Fruit fly (Drosophila melanogaster) whole organism, embryonic: ENCODE results near the gene RabX6.

Experiments used
- Adf1 ChIP-seq: fragments of 200-800 bp; sonication (Bioruptor generic); IDR thresholded peaks from 2 replicates; pipeline ENCODE4 v1.3.6; 2022; ENCODE audit warnings: missing biosample characterization, missing genetic modification characterization
- Bdp1 ChIP-seq: fragments of 200-800 bp; sonication (Bioruptor generic); optimal IDR thresholded peaks from 3 replicates; lab custom pipeline; 2016; ENCODE audit warnings: missing biosample characterization, missing genetic modification characterization
- CG10462 ChIP-seq: fragments of 200-800 bp; sonication (Bioruptor generic); optimal IDR thresholded peaks from 2 replicates; lab custom pipeline; 2016; ENCODE audit warnings: missing biosample characterization, missing genetic modification characterization
- CG11560 ChIP-seq: fragments of 200-800 bp; sonication (Bioruptor generic); IDR thresholded peaks from 3 replicates; pipeline ENCODE4 v1.3.6; 2022; ENCODE audit warnings: missing biosample characterization, missing genetic modification characterization
- CG11696 ChIP-seq: fragments of 200-800 bp; sonication (Bioruptor generic); IDR thresholded peaks from 2 replicates; pipeline ENCODE4 v1.3.6; 2022; ENCODE audit warnings: missing biosample characterization, missing genetic modification characterization
- CG12659 ChIP-seq: fragments of 200-800 bp; sonication (Bioruptor generic); optimal IDR thresholded peaks from 3 replicates; lab custom pipeline; 2017; ENCODE audit warnings: mild to moderate bottlenecking, missing biosample characterization, missing genetic modification reagents, missing genetic modification characterization
- CG15601 ChIP-seq: fragments of 200-800 bp; sonication (Bioruptor generic); optimal IDR thresholded peaks from 3 replicates; lab custom pipeline; 2019; ENCODE audit warnings: missing biosample characterization, mild to moderate bottlenecking, missing genetic modification characterization, moderate library complexity
- CG1603 ChIP-seq: fragments of 200-800 bp; sonication (Bioruptor generic); optimal IDR thresholded peaks from 2 replicates; lab custom pipeline; 2019; ENCODE audit warnings: missing biosample characterization, mild to moderate bottlenecking, missing genetic modification characterization, moderate library complexity
- CG1647 ChIP-seq: fragments of 200-800 bp; sonication (Bioruptor generic); optimal IDR thresholded peaks from 3 replicates; lab custom pipeline; 2016; ENCODE audit warnings: missing biosample characterization, missing genetic modification characterization
- CG17612 ChIP-seq: fragments of 200-800 bp; sonication (Bioruptor generic); IDR thresholded peaks from 2 replicates; pipeline ENCODE4 v1.3.6; 2022; ENCODE audit warnings: missing biosample characterization, missing genetic modification characterization
- CG17912 ChIP-seq: fragments of 200-800 bp; sonication (Bioruptor generic); optimal IDR thresholded peaks from 2 replicates; lab custom pipeline; 2018; ENCODE audit warnings: missing biosample characterization, mild to moderate bottlenecking, missing genetic modification characterization
- CG2678 ChIP-seq: fragments of 200-800 bp; sonication (Bioruptor generic); optimal IDR thresholded peaks from 3 replicates; lab custom pipeline; 2019; ENCODE audit warnings: missing biosample characterization, mild to moderate bottlenecking, missing genetic modification characterization, moderate library complexity
- CG4820 ChIP-seq: fragments of 200-800 bp; sonication (Bioruptor generic); optimal IDR thresholded peaks from 3 replicates; lab custom pipeline; 2016; ENCODE audit warnings: missing biosample characterization, missing genetic modification characterization
- CG5180 ChIP-seq: fragments of 200-800 bp; sonication (Bioruptor generic); optimal IDR thresholded peaks from 3 replicates; lab custom pipeline; 2017; ENCODE audit warnings: missing biosample characterization, missing genetic modification characterization, mild to moderate bottlenecking, moderate library complexity, missing genetic modification reagents
- CG6175 ChIP-seq: fragments of 200-800 bp; sonication (Bioruptor generic); IDR thresholded peaks from 3 replicates; pipeline ENCODE4 v1.3.6; 2022; ENCODE audit warnings: missing biosample characterization, missing genetic modification characterization
- CG6654 ChIP-seq: fragments of 200-800 bp; sonication (Bioruptor generic); optimal IDR thresholded peaks from 2 replicates; lab custom pipeline; 2017; ENCODE audit warnings: missing biosample characterization, mild to moderate bottlenecking, missing genetic modification characterization
- CG6791 ChIP-seq: fragments of 200-800 bp; sonication (Bioruptor generic); IDR thresholded peaks from 3 replicates; pipeline ENCODE4 v1.3.6; 2022; ENCODE audit warnings: missing biosample characterization, missing genetic modification characterization; ENCODE audit not compliant: partially characterized antibody
- CG7357 ChIP-seq: fragments of 200-800 bp; sonication (Bioruptor generic); IDR thresholded peaks from 3 replicates; pipeline ENCODE4 v1.3.6; 2022; ENCODE audit warnings: missing biosample characterization, missing genetic modification characterization
- CG7786 ChIP-seq: fragments of 200-800 bp; sonication (Bioruptor generic); optimal IDR thresholded peaks from 2 replicates; lab custom pipeline; 2016; ENCODE audit warnings: missing biosample characterization, missing genetic modification characterization
- CG9727 ChIP-seq: fragments of 200-800 bp; sonication (Bioruptor generic); optimal IDR thresholded peaks from 3 replicates; lab custom pipeline; 2017; ENCODE audit warnings: missing biosample characterization, mild to moderate bottlenecking, missing genetic modification characterization
- E2f2 ChIP-seq: fragments of 200-800 bp; sonication (Bioruptor generic); IDR thresholded peaks from 2 replicates; pipeline ENCODE4 v1.3.6; 2022; ENCODE audit warnings: missing biosample characterization, missing genetic modification characterization
- Gsc ChIP-seq: fragments of 200-800 bp; sonication (Bioruptor generic); IDR thresholded peaks from 2 replicates; pipeline ENCODE4 v1.3.6; 2022; ENCODE audit warnings: missing biosample characterization, missing genetic modification characterization
- HLHmδ ChIP-seq: fragments of 200-800 bp; sonication (Bioruptor generic); optimal IDR thresholded peaks from 2 replicates; lab custom pipeline; 2018; ENCODE audit warnings: missing biosample characterization, mild to moderate bottlenecking, missing genetic modification characterization, moderate library complexity
- HmgZ ChIP-seq: fragments of 200-800 bp; sonication (Bioruptor generic); optimal IDR thresholded peaks from 2 replicates; lab custom pipeline; 2018; ENCODE audit warnings: missing biosample characterization, mild to moderate bottlenecking, missing genetic modification characterization
- Kr ChIP-seq: fragments of 200-800 bp; sonication (Bioruptor generic); optimal IDR thresholded peaks from 2 replicates; lab custom pipeline; 2017; ENCODE audit warnings: missing biosample characterization, mild to moderate bottlenecking, missing genetic modification characterization
- MBD-R2 ChIP-seq: fragments of 200-800 bp; sonication (Bioruptor generic); IDR thresholded peaks from 2 replicates; pipeline ENCODE4 v1.3.6; 2022; ENCODE audit warnings: missing biosample characterization, missing genetic modification characterization
- Meics ChIP-seq: fragments of 200-800 bp; sonication (Bioruptor generic); optimal IDR thresholded peaks from 2 replicates; lab custom pipeline; 2017; ENCODE audit warnings: missing biosample characterization, mild to moderate bottlenecking, missing genetic modification characterization
- NC2α ChIP-seq: fragments of 200-800 bp; sonication (Bioruptor generic); optimal IDR thresholded peaks from 2 replicates; lab custom pipeline; 2016; ENCODE audit warnings: missing biosample characterization, missing genetic modification characterization
- Nf-YB ChIP-seq: fragments of 200-800 bp; sonication (Bioruptor generic); optimal IDR thresholded peaks from 3 replicates; lab custom pipeline; 2019; ENCODE audit warnings: missing biosample characterization, mild to moderate bottlenecking, missing genetic modification characterization, moderate library complexity
- Oli ChIP-seq: fragments of 200-800 bp; sonication (Bioruptor generic); optimal IDR thresholded peaks from 2 replicates; lab custom pipeline; 2018; ENCODE audit warnings: missing biosample characterization, mild to moderate bottlenecking, missing genetic modification characterization, moderate library complexity
- Rfx ChIP-seq: fragments of 200-800 bp; sonication (Bioruptor generic); IDR thresholded peaks from 2 replicates; pipeline ENCODE4 v1.3.6; 2022; ENCODE audit warnings: missing biosample characterization, missing genetic modification characterization
- Stat92E ChIP-seq, 3 experiments: fragments of >200 bp in 2 of 3; fragments of 200-800 bp in 1 of 3; sonication (Bioruptor generic) in 1 of 3; optimal IDR thresholded peaks; 2 replicates each; lab custom pipeline; 2017 to 2019; ENCODE audit warnings: missing biosample characterization in 3 of 3, missing genetic modification characterization in 3 of 3, mild to moderate bottlenecking in 1 of 3, moderate library complexity in 1 of 3
- Tbp ChIP-seq: fragments of >200 bp; optimal IDR thresholded peaks from 2 replicates; lab custom pipeline; 2018; ENCODE audit warnings: missing biosample characterization, missing genetic modification characterization
- YL-1 ChIP-seq: fragments of 200-800 bp; sonication (Bioruptor generic); optimal IDR thresholded peaks from 3 replicates; lab custom pipeline; 2017; ENCODE audit warnings: missing biosample characterization, mild to moderate bottlenecking, missing genetic modification characterization
- ab ChIP-seq: fragments of 200-800 bp; sonication (Bioruptor generic); optimal IDR thresholded peaks from 2 replicates; lab custom pipeline; 2016; ENCODE audit warnings: missing biosample characterization, missing genetic modification characterization
- bcd ChIP-seq: fragments of 200-800 bp; sonication (Bioruptor generic); optimal IDR thresholded peaks from 2 replicates; lab custom pipeline; 2017; ENCODE audit warnings: missing biosample characterization, mild to moderate bottlenecking, missing genetic modification characterization
- bigmax ChIP-seq: fragments of 200-800 bp; sonication (Bioruptor generic); optimal IDR thresholded peaks from 2 replicates; lab custom pipeline; 2018; ENCODE audit warnings: missing biosample characterization, mild to moderate bottlenecking, missing genetic modification characterization
- cas ChIP-seq: fragments of 200-800 bp; sonication (Bioruptor generic); IDR thresholded peaks from 2 replicates; pipeline ENCODE4 v1.3.6; 2022; ENCODE audit warnings: missing biosample characterization, missing genetic modification characterization
- exex ChIP-seq: fragments of 200-800 bp; sonication (Bioruptor generic); optimal IDR thresholded peaks from 4 replicates; lab custom pipeline; 2018; ENCODE audit warnings: missing biosample characterization, mild to moderate bottlenecking, missing genetic modification characterization, moderate library complexity
- gce ChIP-seq: fragments of 200-800 bp; sonication (Bioruptor generic); IDR thresholded peaks from 3 replicates; pipeline ENCODE4 v1.3.6; 2022; ENCODE audit warnings: missing biosample characterization, missing genetic modification characterization
- gem ChIP-seq: fragments of 200-800 bp; sonication (Bioruptor generic); optimal IDR thresholded peaks from 2 replicates; lab custom pipeline; 2019; ENCODE audit warnings: missing biosample characterization, mild to moderate bottlenecking, missing genetic modification characterization, moderate library complexity
- hbn ChIP-seq: fragments of 200-800 bp; sonication (Bioruptor generic); IDR thresholded peaks from 2 replicates; pipeline ENCODE4 v1.3.6; 2022; ENCODE audit warnings: missing biosample characterization, missing genetic modification characterization; ENCODE audit not compliant: partially characterized antibody
- klu ChIP-seq: fragments of 200-800 bp; sonication (Bioruptor generic); IDR thresholded peaks from 2 replicates; pipeline ENCODE4 v1.3.6; 2022; ENCODE audit warnings: missing biosample characterization, missing genetic modification characterization
- org-1 ChIP-seq: fragments of 200-800 bp; sonication (Bioruptor generic); optimal IDR thresholded peaks from 2 replicates; lab custom pipeline; 2017; ENCODE audit warnings: missing biosample characterization, missing genetic modification characterization
- phol ChIP-seq: fragments of 200-800 bp; sonication (Bioruptor generic); optimal IDR thresholded peaks from 3 replicates; lab custom pipeline; 2018; ENCODE audit warnings: missing biosample characterization, mild to moderate bottlenecking, missing genetic modification characterization, moderate library complexity
- prd ChIP-seq, 3 experiments: fragments of >200 bp in 2 of 3; fragments of 200-800 bp in 1 of 3; sonication (Bioruptor generic) in 1 of 3; optimal IDR thresholded peaks in 2 of 3; IDR thresholded peaks in 1 of 3; 2 replicates in 2 of 3; 3 replicates in 1 of 3; pipeline versions ENCODE4 v1.3.6 to Lab custom; 2017 to 2022; ENCODE audit warnings: missing biosample characterization in 1 of 3, missing genetic modification characterization in 1 of 3
- tll ChIP-seq, 2 experiments: fragments of 200-800 bp in 1 of 2; fragments of >200 bp in 1 of 2; sonication (Bioruptor generic) in 1 of 2; optimal IDR thresholded peaks; 2 replicates each; lab custom pipeline; 2017 to 2019; ENCODE audit warnings: missing biosample characterization in 2 of 2, missing genetic modification characterization in 2 of 2, mild to moderate bottlenecking in 1 of 2, moderate library complexity in 1 of 2
- wdn ChIP-seq: fragments of 200-800 bp; sonication (Bioruptor generic); IDR thresholded peaks from 2 replicates; pipeline ENCODE4 v1.3.6; 2022; ENCODE audit warnings: missing biosample characterization, missing genetic modification characterization

RabX6 gene

DNA sequence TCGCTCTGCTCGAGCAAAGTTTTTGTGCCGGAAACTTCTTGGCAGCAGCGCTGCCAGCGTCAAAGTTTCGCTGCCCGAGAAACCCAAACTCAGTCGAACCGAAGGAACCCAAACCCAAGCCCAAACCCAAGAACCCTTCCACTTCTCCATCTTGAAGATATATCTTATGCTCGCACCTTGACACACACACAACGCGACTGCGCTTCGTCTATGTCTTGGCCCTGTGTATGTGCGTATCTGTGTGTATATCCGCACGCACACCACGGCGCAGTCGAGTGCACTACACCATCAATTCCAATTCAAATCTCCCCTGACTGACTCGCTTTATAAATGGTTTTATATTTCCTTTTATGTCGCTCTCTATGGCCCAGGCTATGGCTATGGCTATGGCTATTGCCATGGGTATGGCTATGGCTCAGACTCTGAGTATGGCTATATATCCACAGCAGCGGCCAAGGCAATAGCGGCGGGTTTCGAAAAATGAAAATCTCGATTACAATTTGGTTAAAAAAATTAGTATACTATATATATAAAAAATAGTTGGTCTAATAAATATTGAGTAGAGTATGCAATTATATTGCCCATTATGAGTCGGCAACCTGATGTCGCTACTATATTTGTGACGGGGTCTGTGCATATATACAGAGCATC is 6.2 kb downstream of the RabX6 start (continued):
- TF ChIP-seq exex: peak; percentile 70
- peak; percentile 94 for TF ChIP-seq gce
- TF ChIP-seq CG1603 (tag; lab: Kevin White, UChicago): peak; percentile 80
- peak; percentile 99 for TF ChIP-seq CG11696
- peak; percentile 85 for TF ChIP-seq Nf-YB (GFP tag; lab: Kevin White, UChicago)
- TF ChIP-seq E2f2 (GFP tag; lab: Robert Waterston, UW): peak; percentile 77
- peak; percentile 83 for TF ChIP-seq CG6654 (GFP tag; lab: Kevin White, UChicago)
- TF ChIP-seq gem (tag; lab: Kevin White, UChicago): peak; percentile 97
- no peak for TF ChIP-seq HLHmδ (GFP tag; lab: Kevin White, UChicago)
- peak; percentile 83 for TF ChIP-seq MBD-R2
- TF ChIP-seq Meics (GFP tag; lab: Kevin White, UChicago): peak; percentile 95
- TF ChIP-seq CG15601 (tag; lab: Kevin White, UChicago): peak; percentile 93
- peak; percentile 87 for TF ChIP-seq klu
- peak in 1 of 2 experiments; percentile 28 for TF ChIP-seq tll (GFP tag; optimal IDR thresholded peaks at IDR 0.05; lab: Kevin White, UChicago)
- peak; percentile 85 for TF ChIP-seq CG6175 (GFP tag; lab: Robert Waterston, UW)
- TF ChIP-seq CG5180 (GFP tag; lab: Kevin White, UChicago): peak; percentile 85
- TF ChIP-seq prd (optimal IDR thresholded peaks at IDR 0.05; lab: Kevin White, UChicago): no peak
- peak; percentile 98 for TF ChIP-seq prd (GFP tag; IDR thresholded peaks at IDR 0.05; lab: Robert Waterston, UW)
- TF ChIP-seq YL-1 (GFP tag; lab: Kevin White, UChicago): peak; percentile 90
- peak; percentile 3 for TF ChIP-seq CG17912 (GFP tag; lab: Kevin White, UChicago)
- TF ChIP-seq Kr (GFP tag; lab: Kevin White, UChicago): peak; percentile 89
- TF ChIP-seq bigmax (GFP tag; lab: Kevin White, UChicago): peak; percentile 58
- TF ChIP-seq Adf1 (GFP tag; lab: Robert Waterston, UW): peak; percentile 48
- peak; percentile 96 for TF ChIP-seq phol (tag; lab: Kevin White, UChicago)
- TF ChIP-seq Stat92E (GFP tag; optimal IDR thresholded peaks at IDR 0.05; lab: Kevin White, UChicago): peak in 1 of 3 experiments; percentile 94
- TF ChIP-seq Gsc (GFP tag; lab: Robert Waterston, UW): peak; percentile 87
- peak; percentile 88 for TF ChIP-seq CG7357 (GFP tag; lab: Robert Waterston, UW)
- TF ChIP-seq bcd: peak; percentile 95
- TF ChIP-seq CG7786 (GFP tag; lab: Kevin White, UChicago): peak; percentile 39
- TF ChIP-seq CG2678 (tag; lab: Kevin White, UChicago): peak; percentile 97
- peak; percentile 94 for TF ChIP-seq CG4820 (GFP tag; lab: Kevin White, UChicago)
- peak; percentile 93 for TF ChIP-seq org-1
- 0 out of 2 replicates have a peak, but pooled peaks have one; percentile 72 for TF ChIP-seq cas
- TF ChIP-seq NC2α (GFP tag; lab: Kevin White, UChicago): peak; percentile 34
- TF ChIP-seq ab (GFP tag; lab: Kevin White, UChicago): peak; percentile 18
- TF ChIP-seq HmgZ: peak; percentile 96
- TF ChIP-seq hbn (GFP tag; lab: Robert Waterston, UW): no peak
- TF ChIP-seq CG12659 (GFP tag; lab: Kevin White, UChicago): peak; percentile 96
- peak; percentile 78 for TF ChIP-seq CG17612
- TF ChIP-seq Oli (tag; lab: Kevin White, UChicago): peak; percentile 97
- peak; percentile 67 for TF ChIP-seq CG6791 (GFP tag; lab: Robert Waterston, UW)
- peak; percentile 97 for TF ChIP-seq Rfx
- peak; percentile 65 for TF ChIP-seq CG1647 (GFP tag; lab: Kevin White, UChicago)
- peak; percentile 67 for TF ChIP-seq Bdp1 (GFP tag; lab: Kevin White, UChicago)
- no peak for TF ChIP-seq Tbp (GFP tag; lab: Kevin White, UChicago)
- TF ChIP-seq CG9727 (GFP tag; lab: Kevin White, UChicago): peak; percentile 98
- peak; percentile 94 for TF ChIP-seq wdn (GFP tag; lab: Robert Waterston, UW)
- TF ChIP-seq CG11560 (tag; lab: Robert Waterston, UW): peak; percentile 86
- peak; percentile 83 for TF ChIP-seq CG10462
